Worm (Caenorhabditis elegans) whole organism, L4 larva: Measurements from ENCODE around the gene F26D2.10.

Source experiments
- aly-2 ChIP-seq: sonication (generic microtip); optimal IDR thresholded peaks from 2 replicates; lab custom pipeline; 2018; ENCODE audit warnings: missing biosample characterization, missing genetic modification characterization
- ceh-82 ChIP-seq: sonication (generic microtip); optimal IDR thresholded peaks from 2 replicates; lab custom pipeline; 2017; ENCODE audit warnings: missing biosample characterization, missing genetic modification characterization
- dpl-1 ChIP-seq: fragments of 150-350 bp; optimal IDR thresholded peaks from 2 replicates; lab custom pipeline; 2014; ENCODE audit warnings: missing biosample characterization, missing genetic modification reagents, missing genetic modification characterization
- nhr-76 ChIP-seq: fragments of 150-350 bp; optimal IDR thresholded peaks from 2 replicates; lab custom pipeline; 2014; ENCODE audit warnings: missing biosample characterization, missing genetic modification characterization
- set-16 ChIP-seq: fragments of 200-800 bp; sonication (Bioruptor generic); IDR thresholded peaks from 2 replicates; pipeline ENCODE4 v1.3.6; 2022; ENCODE audit warnings: missing genetic modification reagents, missing genetic modification characterization, missing compliant biosample characterization

DNA sequence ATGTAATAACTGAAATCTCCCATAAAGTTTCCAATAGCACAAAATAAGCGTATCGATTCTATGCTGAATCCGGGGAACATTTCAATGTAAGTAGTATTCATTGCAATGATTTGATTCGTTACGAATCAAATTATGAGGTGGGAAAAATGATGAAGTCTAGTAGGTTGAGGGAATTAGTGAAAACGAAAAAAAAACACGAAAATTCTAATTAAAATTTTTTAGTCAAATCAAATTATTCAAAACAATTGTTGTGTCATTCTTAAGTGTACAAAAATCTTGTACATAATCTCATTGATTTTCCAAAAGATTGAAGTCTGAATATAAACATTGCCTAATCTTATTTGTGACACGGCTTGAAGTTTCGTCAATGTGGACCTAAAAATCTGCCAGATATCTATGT lies 5.0 kb downstream of the F26D2.10 start, which contains the start of gene srw-29:
- TF ChIP-seq set-16 (GFP tag; lab: Robert Waterston, UW), result no peak
- no peak for TF ChIP-seq aly-2 (tag; lab: Kevin White, UChicago)
- no peak for TF ChIP-seq dpl-1 (GFP tag; lab: Kevin White, UChicago)
- TF ChIP-seq nhr-76, result no peak
- no peak for TF ChIP-seq ceh-82
